Worm (Caenorhabditis elegans) whole organism, L2 larva: ENCODE measurements around the gene Y105C5B.20.

Experiments used
- C34F6.9 ChIP-seq: fragments of 150-350 bp; optimal IDR thresholded peaks from 2 replicates; lab custom pipeline; 2014; ENCODE audit warnings: missing biosample characterization, missing genetic modification characterization
- R02D3.7 ChIP-seq: fragments of 150-350 bp; optimal IDR thresholded peaks from 2 replicates; lab custom pipeline; 2014; ENCODE audit warnings: missing biosample characterization, missing genetic modification characterization
- Y55F3AM.14 ChIP-seq: fragments of 200-800 bp; sonication (Bioruptor generic); optimal IDR thresholded peaks from 2 replicates; lab custom pipeline; 2018; ENCODE audit warnings: mild to moderate bottlenecking, missing genetic modification characterization, missing compliant biosample characterization
- alr-1 ChIP-seq: fragments of 150-350 bp; optimal IDR thresholded peaks from 2 replicates; lab custom pipeline; 2014; ENCODE audit warnings: missing biosample characterization, missing genetic modification characterization
- aly-2 ChIP-seq: fragments of 150-350 bp; optimal IDR thresholded peaks from 2 replicates; lab custom pipeline; 2014; ENCODE audit warnings: missing biosample characterization, missing genetic modification characterization
- ama-1 ChIP-seq: fragments of 150-350 bp; optimal IDR thresholded peaks from 2 replicates; lab custom pipeline; 2018; ENCODE audit warnings: inconsistent platforms
- ceh-16 ChIP-seq: fragments of 150-350 bp; optimal IDR thresholded peaks from 2 replicates; lab custom pipeline; 2014; ENCODE audit warnings: missing biosample characterization, missing genetic modification characterization
- ceh-82 ChIP-seq: fragments of 150-350 bp; optimal IDR thresholded peaks from 2 replicates; lab custom pipeline; 2014; ENCODE audit warnings: missing biosample characterization, missing genetic modification characterization
- dmd-4 ChIP-seq: sonication (generic microtip); optimal IDR thresholded peaks from 2 replicates; lab custom pipeline; 2017; ENCODE audit warnings: missing biosample characterization, missing genetic modification characterization
- egl-27 ChIP-seq: sonication (generic microtip); optimal IDR thresholded peaks from 3 replicates; lab custom pipeline; 2017; ENCODE audit warnings: missing biosample characterization, missing genetic modification reagents, missing genetic modification characterization
- elt-1 ChIP-seq: fragments of 150-350 bp; optimal IDR thresholded peaks from 2 replicates; lab custom pipeline; 2014; ENCODE audit warnings: missing biosample characterization, missing genetic modification characterization
- fos-1 ChIP-seq: fragments of 150-350 bp; optimal IDR thresholded peaks from 2 replicates; lab custom pipeline; 2014; ENCODE audit warnings: missing biosample characterization, missing genetic modification characterization
- lin-11 ChIP-seq: fragments of 150-350 bp; sonication (generic microtip); optimal IDR thresholded peaks from 2 replicates; lab custom pipeline; 2014; ENCODE audit warnings: missing biosample characterization, missing genetic modification characterization, inconsistent platforms, mixed read lengths
- lin-13 ChIP-seq: fragments of 150-350 bp; optimal IDR thresholded peaks from 2 replicates; lab custom pipeline; 2014; ENCODE audit warnings: missing biosample characterization, missing genetic modification reagents, missing genetic modification characterization
- lin-39 ChIP-seq: fragments of 150-350 bp; optimal IDR thresholded peaks from 2 replicates; lab custom pipeline; 2014; ENCODE audit warnings: missing biosample characterization, missing genetic modification reagents, missing genetic modification characterization
- mab-5 ChIP-seq: fragments of 150-350 bp; optimal IDR thresholded peaks from 2 replicates; lab custom pipeline; 2014; ENCODE audit warnings: missing biosample characterization, missing genetic modification characterization
- mbf-1 ChIP-seq: sonication (generic microtip); optimal IDR thresholded peaks from 2 replicates; lab custom pipeline; 2017; ENCODE audit warnings: missing biosample characterization, missing genetic modification characterization
- nhr-10 ChIP-seq: sonication (generic microtip); optimal IDR thresholded peaks from 2 replicates; lab custom pipeline; 2017; ENCODE audit warnings: missing biosample characterization, missing genetic modification characterization
- nhr-129 ChIP-seq: fragments of 150-350 bp; optimal IDR thresholded peaks from 2 replicates; lab custom pipeline; 2014; ENCODE audit warnings: missing biosample characterization, missing genetic modification characterization
- nhr-6 ChIP-seq: fragments of 150-350 bp; optimal IDR thresholded peaks from 2 replicates; lab custom pipeline; 2014; ENCODE audit warnings: missing biosample characterization, missing genetic modification characterization
- nhr-77 ChIP-seq: fragments of 150-350 bp; optimal IDR thresholded peaks from 2 replicates; lab custom pipeline; 2014; ENCODE audit warnings: missing biosample characterization, missing genetic modification characterization
- peb-1 ChIP-seq: fragments of 150-350 bp; optimal IDR thresholded peaks from 2 replicates; lab custom pipeline; 2014; ENCODE audit warnings: missing biosample characterization, missing genetic modification characterization
- sem-4 ChIP-seq: fragments of 150-350 bp; optimal IDR thresholded peaks from 2 replicates; lab custom pipeline; 2014; ENCODE audit warnings: missing biosample characterization, missing genetic modification reagents, missing genetic modification characterization
- sma-9 ChIP-seq, 2 experiments: fragments of 150-350 bp in 1 of 2; sonication (generic microtip) in 1 of 2; optimal IDR thresholded peaks; 2 replicates each; lab custom pipeline; 2014 to 2016; ENCODE audit warnings: missing genetic modification characterization in 2 of 2, mild to moderate bottlenecking in 1 of 2, missing biosample characterization in 1 of 2, missing compliant biosample characterization in 1 of 2, missing genetic modification reagents in 1 of 2, moderate library complexity in 1 of 2
- snpc-4 ChIP-seq: fragments of 150-350 bp; optimal IDR thresholded peaks from 2 replicates; lab custom pipeline; 2014; ENCODE audit warnings: missing biosample characterization, missing genetic modification characterization
- unc-39 ChIP-seq: fragments of 150-350 bp; optimal IDR thresholded peaks from 2 replicates; lab custom pipeline; 2014; ENCODE audit warnings: missing biosample characterization, missing genetic modification characterization
- unc-55 ChIP-seq: fragments of 150-350 bp; sonication (generic microtip); optimal IDR thresholded peaks from 3 replicates; lab custom pipeline; 2014; ENCODE audit warnings: missing biosample characterization, missing genetic modification reagents, missing genetic modification characterization
- unc-62 ChIP-seq: fragments of 150-350 bp; optimal IDR thresholded peaks from 2 replicates; lab custom pipeline; 2014; ENCODE audit warnings: missing biosample characterization, missing genetic modification reagents, missing genetic modification characterization
- zag-1 ChIP-seq: fragments of 150-350 bp; optimal IDR thresholded peaks from 2 replicates; lab custom pipeline; 2014; ENCODE audit warnings: missing biosample characterization, missing genetic modification characterization
- ztf-1 ChIP-seq: fragments of 200-800 bp; sonication (Bioruptor generic); conservative IDR thresholded peaks from 2 replicates; pipeline ENCODE4 v1.3.6; 2022; ENCODE audit warnings: missing genetic modification characterization, missing compliant biosample characterization
- ztf-11 ChIP-seq: sonication (generic microtip); optimal IDR thresholded peaks from 2 replicates; lab custom pipeline; 2017; ENCODE audit warnings: missing biosample characterization, missing genetic modification characterization
- ztf-4 ChIP-seq: fragments of 150-350 bp; optimal IDR thresholded peaks from 2 replicates; lab custom pipeline; 2014; ENCODE audit warnings: missing biosample characterization, missing genetic modification characterization

Gene Y105C5B.20

DNA sequence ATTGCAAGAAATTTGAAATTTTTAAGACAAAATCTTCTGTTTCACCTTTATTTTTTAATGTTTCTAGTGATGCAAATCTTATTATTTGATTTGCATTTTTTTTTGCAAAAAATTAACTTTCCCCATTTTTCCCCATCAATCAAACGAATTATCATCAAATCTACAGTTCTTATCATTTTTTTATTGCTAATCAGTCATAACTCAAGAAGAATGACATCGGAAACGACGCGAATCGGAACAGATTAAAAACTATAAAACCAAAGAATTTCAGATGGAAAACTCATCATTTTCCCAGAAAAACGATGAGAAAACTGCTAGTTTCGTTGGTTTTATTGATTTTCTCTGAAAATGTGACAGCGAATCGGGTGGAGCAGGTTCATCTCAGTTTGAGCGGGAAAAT is 42.8 kb downstream of the Y105C5B.20 start, which contains the start of gene Y105C5B.15:
Gene Y105C5B.15 (plus strand): TSS at position 297 of the 400 bp plus-strand sequence.
- TF ChIP-seq zag-1 (tag; lab: Kevin White, UChicago) = no peak
- TF ChIP-seq fos-1 (tag; lab: Kevin White, UChicago) = peak; percentile 67

DNA sequence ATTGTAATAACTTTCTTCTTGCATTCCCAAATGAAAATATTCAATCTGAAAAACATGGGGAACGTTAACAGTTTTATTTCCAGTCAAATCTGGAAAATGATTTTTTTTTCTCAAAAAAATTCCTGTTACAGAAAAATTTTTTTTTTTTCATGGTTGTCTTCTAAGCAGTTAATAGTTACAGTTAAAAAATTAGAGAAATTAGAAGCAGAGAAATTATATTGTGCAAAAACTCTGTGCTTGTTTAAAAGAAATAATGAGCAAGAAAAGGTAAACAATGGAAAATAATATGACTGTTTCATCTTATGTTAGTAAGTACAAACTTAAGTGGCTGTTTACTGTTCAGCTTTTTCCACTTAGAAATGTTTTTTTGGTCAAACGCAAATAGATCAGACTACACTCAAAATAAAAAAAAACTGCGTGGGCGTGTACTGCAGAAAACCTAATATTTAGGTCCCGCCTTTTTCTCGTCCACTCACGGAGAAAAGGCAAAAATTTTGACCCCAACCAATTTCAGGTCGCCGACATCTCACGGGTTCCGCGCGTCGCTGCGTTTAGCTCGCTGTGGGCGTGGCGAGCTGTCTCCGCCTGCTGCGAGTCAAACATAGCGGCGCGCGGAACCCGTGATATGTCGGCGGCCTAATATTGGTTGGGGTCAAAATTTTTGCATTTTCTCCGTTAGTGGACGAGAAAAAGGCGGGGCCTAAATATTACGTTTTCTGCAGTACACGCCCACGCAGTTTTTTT is 43.4 kb downstream of the Y105C5B.20 start, which contains the start of gene ifas-3:
Gene ifas-3 (minus strand): TSS at position 51 of the 744 bp plus-strand sequence.
- no peak for TF ChIP-seq nhr-129 (tag; lab: Kevin White, UChicago)
- TF ChIP-seq unc-55 (GFP tag; lab: Kevin White, UChicago) = no peak
- TF ChIP-seq lin-39 = no peak
- no peak for TF ChIP-seq sma-9 (GFP tag; optimal IDR thresholded peaks at IDR 0.05; lab: Kevin White, UChicago)
- no peak for TF ChIP-seq sma-9 (tag; optimal IDR thresholded peaks at IDR 0.05; lab: Kevin White, UChicago)
- no peak for TF ChIP-seq ztf-1
- no peak for TF ChIP-seq mbf-1 (tag; lab: Kevin White, UChicago)
- no peak for TF ChIP-seq egl-27 (tag; lab: Kevin White, UChicago)
- TF ChIP-seq Y55F3AM.14 = no peak
- no peak for TF ChIP-seq snpc-4 (tag; lab: Kevin White, UChicago)
- TF ChIP-seq lin-13 (GFP tag; lab: Kevin White, UChicago) = no peak
- TF ChIP-seq mab-5 (tag; lab: Kevin White, UChicago) = no peak
- no peak for TF ChIP-seq ceh-16 (tag; lab: Kevin White, UChicago)
- no peak for TF ChIP-seq zag-1 (tag; lab: Kevin White, UChicago)
- no peak for TF ChIP-seq C34F6.9 (tag; lab: Kevin White, UChicago)
- TF ChIP-seq nhr-10 = no peak
- TF ChIP-seq dmd-4 (tag; lab: Kevin White, UChicago) = no peak
- TF ChIP-seq R02D3.7 (tag; lab: Kevin White, UChicago) = no peak
- TF ChIP-seq lin-11 (tag; lab: Kevin White, UChicago) = no peak

- TF ChIP-seq snpc-4 (tag; lab: Kevin White, UChicago) (no peak), ztf-4 (tag; lab: Kevin White, UChicago) (no peak), sem-4 (no peak), unc-39 (tag; lab: Kevin White, UChicago) (no peak), nhr-6 (tag; lab: Kevin White, UChicago) (no peak), alr-1 (tag; lab: Kevin White, UChicago) (no peak), fos-1 (tag; lab: Kevin White, UChicago) (no peak), ama-1 (lab: Kevin White, UChicago) (no peak), peb-1 (no peak), elt-1 (no peak), ceh-82 (tag; lab: Kevin White, UChicago) (no peak), C34F6.9 (tag; lab: Kevin White, UChicago) (no peak), ztf-11 (no peak), aly-2 (tag; lab: Kevin White, UChicago) (no peak)
Observed at ce11 chrIV:15949995-15950394, 44.4 kb downstream of the Y105C5B.20 start.

DNA sequence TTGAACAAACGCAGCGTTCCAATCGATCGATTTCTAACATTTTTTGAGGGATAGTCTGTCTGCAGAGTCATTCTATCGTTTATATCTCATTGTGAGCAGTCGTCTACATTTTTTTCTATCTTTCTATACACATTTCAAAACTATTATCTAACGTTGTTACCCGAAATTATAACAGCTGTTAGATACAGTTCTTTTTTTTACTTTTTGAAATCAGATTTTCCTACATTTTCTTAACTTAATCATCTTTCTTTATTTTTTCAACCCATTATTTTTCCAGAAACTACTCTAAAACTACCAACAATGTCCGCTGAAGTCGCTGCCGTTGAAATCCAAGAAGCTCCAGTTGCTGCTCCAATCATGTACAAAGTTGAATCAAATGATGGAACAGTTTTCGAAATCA is 47.9 kb downstream of the Y105C5B.20 start, which contains the start of gene skr-10:
Gene skr-10 (plus strand): TSS at position 301 of the 400 bp plus-strand sequence.
- no peak for TF ChIP-seq ztf-1
- TF ChIP-seq unc-62 = no peak
- TF ChIP-seq lin-13 (GFP tag; lab: Kevin White, UChicago) = no peak
- no peak for TF ChIP-seq nhr-77 (tag; lab: Kevin White, UChicago)
